Worm (Caenorhabditis elegans): ENCODE data around the gene szy-20.

DNA sequence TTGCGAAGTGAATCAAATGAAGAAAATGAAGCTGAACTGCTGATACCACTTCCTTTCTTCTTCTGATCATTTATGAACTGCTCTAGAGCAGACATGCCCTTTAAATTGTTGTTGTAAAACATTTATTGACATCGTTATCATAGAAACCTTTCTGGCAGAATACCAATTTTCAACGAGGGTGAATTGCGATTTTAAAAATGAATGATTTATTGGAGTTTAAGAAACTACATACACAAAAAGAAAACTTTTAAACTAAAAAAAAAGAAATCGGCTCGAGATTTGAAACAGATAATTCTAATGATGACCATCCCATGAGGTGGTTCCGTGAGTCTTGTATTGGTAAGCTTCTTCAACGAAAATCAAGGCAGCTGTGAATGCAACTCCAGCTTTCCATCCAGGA is 5.1 kb downstream of the szy-20 start, which contains the start of gene sftd-3:
- TF ChIP-seq him-1 (tag; optimal IDR thresholded peaks at IDR 0.05): no peak
- TF ChIP-seq W03F9.2 (tag; optimal IDR thresholded peaks at IDR 0.05): no peak
- TF ChIP-seq dao-5 (tag; optimal IDR thresholded peaks at IDR 0.05): no peak

Data from whole organism, L4/young adult.